Fruit fly (Drosophila melanogaster): Measurements from ENCODE around the gene Ccp84Ae.

The Ccp84Ae gene

DNA sequence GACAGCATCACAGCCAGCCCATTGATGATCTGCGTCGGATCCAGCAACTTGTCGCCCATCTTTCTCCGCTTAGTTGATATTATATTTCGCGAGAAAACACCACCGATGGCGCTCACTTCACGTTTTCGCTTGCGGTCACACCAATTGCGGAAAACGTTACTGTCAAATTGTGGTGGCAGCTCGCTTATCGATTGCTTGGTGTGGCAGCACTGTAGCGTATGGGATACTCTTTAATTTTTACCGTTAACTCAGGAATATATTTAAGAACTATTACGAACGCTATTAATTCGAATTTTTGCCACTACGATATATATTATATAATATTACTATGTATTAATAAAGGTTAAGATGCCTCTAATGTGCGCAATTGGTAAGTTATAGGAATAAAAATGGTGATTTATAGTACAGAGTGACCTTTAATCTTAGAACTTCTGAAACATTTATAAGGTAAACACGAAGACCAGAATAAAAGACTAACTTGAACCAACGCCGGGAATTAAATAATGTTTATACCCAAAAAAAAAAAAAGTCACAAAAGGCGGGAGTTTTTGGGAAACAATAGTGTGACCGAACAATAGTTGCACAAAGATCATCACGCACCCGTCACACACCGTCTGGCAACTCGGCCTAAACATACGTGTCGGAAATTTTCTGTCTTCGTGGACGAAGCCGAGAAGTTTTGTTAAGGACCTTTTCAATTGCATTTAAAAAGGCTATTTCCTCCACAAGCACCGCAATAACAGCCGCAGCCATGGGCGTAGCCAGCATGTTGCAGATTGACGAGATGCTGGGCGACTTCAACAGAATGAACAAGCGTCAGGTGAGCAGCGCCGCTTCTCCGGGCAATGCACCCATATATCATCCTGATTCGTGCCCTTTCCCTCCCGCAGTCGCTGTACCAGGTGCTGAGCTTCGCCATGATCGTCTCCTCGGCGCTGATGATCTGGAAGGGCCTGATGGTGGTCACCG, 34.0 kb downstream of the Ccp84Ae start, which contains the start of the genes CG1307 and twr (continued):
- no peak for TF ChIP-seq CG12744 (GFP tag; optimal IDR thresholded peaks at IDR 0.05)
- peak in 1 of 2 experiments; percentile 17 for TF ChIP-seq dpn (GFP tag; optimal IDR thresholded peaks at IDR 0.05)
- TF ChIP-seq CG18619 (GFP tag; optimal IDR thresholded peaks at IDR 0.05), result no peak
- no peak for TF ChIP-seq Sox102F (GFP tag; optimal IDR thresholded peaks at IDR 0.05)
- no peak for TF ChIP-seq eve (GFP tag; optimal IDR thresholded peaks at IDR 0.05)
- TF ChIP-seq ERR (GFP tag; optimal IDR thresholded peaks at IDR 0.05), result no peak
- TF ChIP-seq eyg (GFP tag; optimal IDR thresholded peaks at IDR 0.05), result no peak
- TF ChIP-seq sens (GFP tag), result no peak
- TF ChIP-seq CG5180 (GFP tag; optimal IDR thresholded peaks at IDR 0.05), result no peak
- TF ChIP-seq lilli (GFP tag; optimal IDR thresholded peaks at IDR 0.05), result no peak
- no peak for TF ChIP-seq seq (GFP tag; IDR thresholded peaks at IDR 0.05)
- no peak for TF ChIP-seq sc (optimal IDR thresholded peaks at IDR 0.05)
- no peak for TF ChIP-seq sc (GFP tag; optimal IDR thresholded peaks at IDR 0.05)
- TF ChIP-seq Oli (tag; optimal IDR thresholded peaks at IDR 0.05), result no peak
- TF ChIP-seq Awh (GFP tag; IDR thresholded peaks at IDR 0.05), result no peak
- TF ChIP-seq ato (GFP tag; IDR thresholded peaks at IDR 0.05; ENCODE audit: partially characterized antibody), result no peak
- TF ChIP-seq CG14667 (GFP tag; IDR thresholded peaks at IDR 0.05), result peak; percentile 6; the same call in 1 of the 2 replicates
- TF ChIP-seq CG10431 (GFP tag; optimal IDR thresholded peaks at IDR 0.05), result peak; percentile 37
- TF ChIP-seq CG8290 (GFP tag; optimal IDR thresholded peaks at IDR 0.05), result peak; percentile 15
- no peak for TF ChIP-seq CG8290 (tag; optimal IDR thresholded peaks at IDR 0.05)
- TF ChIP-seq zen (tag; optimal IDR thresholded peaks at IDR 0.05), result peak; percentile 6
- peak; percentile 36; the same call in 1 of the 2 replicates for TF ChIP-seq amos (GFP tag; IDR thresholded peaks at IDR 0.05; ENCODE audit: partially characterized antibody)
- TF ChIP-seq al (GFP tag; IDR thresholded peaks at IDR 0.05), result peak; percentile 13; the same call in 1 of the 2 replicates
- TF ChIP-seq vfl (GFP tag; optimal IDR thresholded peaks at IDR 0.05), result no peak
- no peak for TF ChIP-seq Gsc (GFP tag; IDR thresholded peaks at IDR 0.05)
- TF ChIP-seq Jarid2 (GFP tag; optimal IDR thresholded peaks at IDR 0.05), result no peak
- TF ChIP-seq CG15269 (tag; optimal IDR thresholded peaks at IDR 0.05), result no peak
- TF ChIP-seq Dp (GFP tag; optimal IDR thresholded peaks at IDR 0.05), result peak; percentile 70
- TF ChIP-seq maf-S (GFP tag; optimal IDR thresholded peaks at IDR 0.05), result no peak
- TF ChIP-seq stwl (tag; optimal IDR thresholded peaks at IDR 0.05), result peak; percentile 51
- TF ChIP-seq YL-1 (GFP tag; optimal IDR thresholded peaks at IDR 0.05), result peak; percentile 39
- no peak for TF ChIP-seq Sry-β (GFP tag; optimal IDR thresholded peaks at IDR 0.05)
- 0 out of 2 replicates have a peak, but pooled peaks have one; percentile 6 for TF ChIP-seq wdn (GFP tag; IDR thresholded peaks at IDR 0.05)
- TF ChIP-seq CG13287 (GFP tag; IDR thresholded peaks at IDR 0.05; ENCODE audit: partially characterized antibody), result peak; percentile 20; the same call in 1 of the 2 replicates
- no peak for TF ChIP-seq sim (GFP tag; IDR thresholded peaks at IDR 0.05)
- peak; percentile 29 for TF ChIP-seq CG4328 (GFP tag; optimal IDR thresholded peaks at IDR 0.05)
- no peak for TF ChIP-seq CG7928 (GFP tag; optimal IDR thresholded peaks at IDR 0.05)
- TF ChIP-seq corto (GFP tag; optimal IDR thresholded peaks at IDR 0.05), result no peak
- no peak for TF ChIP-seq CG3838 (GFP tag; optimal IDR thresholded peaks at IDR 0.05)
- peak; percentile 71; the same call in 1 of the 3 replicates for TF ChIP-seq ci (GFP tag; IDR thresholded peaks at IDR 0.05)
- TF ChIP-seq Bdp1 (GFP tag; optimal IDR thresholded peaks at IDR 0.05), result no peak
- TF ChIP-seq CG9437 (GFP tag; optimal IDR thresholded peaks at IDR 0.05), result peak; percentile 97
- TF ChIP-seq CG33213 (GFP tag; optimal IDR thresholded peaks at IDR 0.05), result peak; percentile 9
- peak; percentile 49 for TF ChIP-seq slbo (GFP tag; IDR thresholded peaks at IDR 0.05)
- no peak for TF ChIP-seq prd (optimal IDR thresholded peaks at IDR 0.05)
- TF ChIP-seq prd (GFP tag; IDR thresholded peaks at IDR 0.05), result peak; percentile 26; the same call in 1 of the 3 replicates
- no peak for TF ChIP-seq repo (GFP tag; optimal IDR thresholded peaks at IDR 0.05)
- peak; percentile 48 for TF ChIP-seq NFAT (GFP tag; IDR thresholded peaks at IDR 0.05)
- TF ChIP-seq Ptx1 (GFP tag; IDR thresholded peaks at IDR 0.05), result 0 out of 2 replicates have a peak, but pooled peaks have one; percentile 25
